Worm (Caenorhabditis elegans) whole organism, midembryonic: ENCODE results near the gene F42G10.1.

Experiments
- ref-1 ChIP-seq: fragments of 200-800 bp; sonication (Bioruptor generic); conservative IDR thresholded peaks from 2 replicates; pipeline ENCODE4 v1.3.6; 2022; ENCODE audit warnings: missing genetic modification reagents, missing genetic modification characterization, missing compliant biosample characterization
- tab-1 ChIP-seq: fragments of 200-800 bp; sonication (Bioruptor generic); IDR thresholded peaks from 2 replicates; pipeline ENCODE4 v1.3.6; 2022; ENCODE audit warnings: missing genetic modification characterization, missing compliant biosample characterization

DNA sequence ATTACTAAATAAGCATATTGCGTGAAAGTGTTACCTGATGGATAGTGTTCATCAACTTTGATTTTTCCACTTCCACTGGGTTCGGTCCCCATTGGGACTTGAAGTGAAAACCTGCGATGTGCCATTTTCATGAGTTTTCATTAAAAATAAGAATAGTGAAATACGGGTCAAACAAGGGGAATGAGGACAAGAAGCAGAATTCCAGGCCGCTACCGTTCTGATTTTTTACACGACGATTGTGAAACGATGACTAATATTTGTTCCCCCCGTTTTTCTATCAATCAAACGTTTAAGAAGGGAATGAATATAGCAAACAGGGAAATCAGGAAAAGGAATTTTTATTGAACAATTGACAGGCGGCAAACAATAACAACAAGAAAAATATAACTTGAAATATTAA is 47.7 kb upstream of the F42G10.1 start, which contains the start of gene mlck-1:
- TF ChIP-seq ref-1 (GFP tag; lab: Robert Waterston, UW) = no peak
- no peak for TF ChIP-seq tab-1
